Fruit fly (Drosophila melanogaster) whole organism, prepupa: ENCODE data around the gene P5CDh2.

Source experiments
- Blimp-1 ChIP-seq: fragments of 200-800 bp; sonication (Bioruptor generic); optimal IDR thresholded peaks from 3 replicates; lab custom pipeline; 2017; ENCODE audit warnings: missing biosample characterization, missing genetic modification characterization, mild to moderate bottlenecking, moderate library complexity, missing genetic modification reagents
- CG10631 ChIP-seq: fragments of 200-800 bp; sonication (Bioruptor generic); optimal IDR thresholded peaks from 2 replicates; lab custom pipeline; 2016; ENCODE audit warnings: missing biosample characterization, missing genetic modification characterization
- CG10669 ChIP-seq: fragments of 200-800 bp; sonication (Bioruptor generic); optimal IDR thresholded peaks from 3 replicates; lab custom pipeline; 2018; ENCODE audit warnings: missing biosample characterization, mild to moderate bottlenecking, missing genetic modification characterization, moderate library complexity
- CG11294 ChIP-seq: fragments of 200-800 bp; sonication (Bioruptor generic); IDR thresholded peaks from 2 replicates; pipeline ENCODE4 v1.3.6; 2022; ENCODE audit warnings: missing biosample characterization, missing genetic modification characterization
- CG11762 ChIP-seq: fragments of 200-800 bp; sonication (Bioruptor generic); optimal IDR thresholded peaks from 3 replicates; lab custom pipeline; 2016; ENCODE audit warnings: missing biosample characterization, missing genetic modification characterization; ENCODE audit not compliant: insufficient read depth
- CG11902 ChIP-seq: fragments of 200-800 bp; sonication (Bioruptor generic); optimal IDR thresholded peaks from 3 replicates; lab custom pipeline; 2016; ENCODE audit warnings: missing biosample characterization, missing genetic modification characterization
- CG1621 ChIP-seq: fragments of 200-800 bp; sonication (Bioruptor generic); optimal IDR thresholded peaks from 3 replicates; lab custom pipeline; 2018; ENCODE audit warnings: missing biosample characterization, mild to moderate bottlenecking, missing genetic modification characterization
- CG16779 ChIP-seq: fragments of 200-800 bp; sonication (Bioruptor generic); optimal IDR thresholded peaks from 3 replicates; lab custom pipeline; 2017; ENCODE audit warnings: missing biosample characterization, mild to moderate bottlenecking, missing genetic modification characterization
- CG3032 ChIP-seq: fragments of 200-800 bp; optimal IDR thresholded peaks from 2 replicates; lab custom pipeline; 2019; ENCODE audit warnings: missing biosample characterization, mild to moderate bottlenecking, missing genetic modification characterization, moderate library complexity
- CG31627 ChIP-seq: fragments of 200-800 bp; sonication (Bioruptor generic); optimal IDR thresholded peaks from 3 replicates; lab custom pipeline; 2016; ENCODE audit warnings: missing biosample characterization, missing genetic modification characterization
- CG32006 ChIP-seq: fragments of 200-800 bp; sonication (Bioruptor generic); optimal IDR thresholded peaks from 3 replicates; lab custom pipeline; 2017; ENCODE audit warnings: missing biosample characterization, mild to moderate bottlenecking, missing genetic modification characterization
- CG34406 ChIP-seq: fragments of 200-800 bp; sonication (Bioruptor generic); optimal IDR thresholded peaks from 3 replicates; lab custom pipeline; 2016; ENCODE audit warnings: missing biosample characterization, missing genetic modification characterization
- CG3919 ChIP-seq: fragments of 200-800 bp; sonication (Bioruptor generic); optimal IDR thresholded peaks from 3 replicates; lab custom pipeline; 2016; ENCODE audit warnings: missing biosample characterization, missing genetic modification characterization
- CG4318 ChIP-seq: fragments of 200-800 bp; sonication (Bioruptor generic); optimal IDR thresholded peaks from 3 replicates; lab custom pipeline; 2017; ENCODE audit warnings: missing biosample characterization, mild to moderate bottlenecking, missing genetic modification characterization
- CG6163 ChIP-seq: fragments of 200-800 bp; sonication (Bioruptor generic); IDR thresholded peaks from 3 replicates; pipeline ENCODE4 v1.3.6; 2022; ENCODE audit warnings: missing biosample characterization, missing genetic modification characterization
- CG6792 ChIP-seq: fragments of 200-800 bp; sonication (Bioruptor generic); optimal IDR thresholded peaks from 3 replicates; lab custom pipeline; 2016; ENCODE audit warnings: missing biosample characterization, missing genetic modification characterization
- CG6808 ChIP-seq: fragments of 200-800 bp; sonication (Bioruptor generic); optimal IDR thresholded peaks from 3 replicates; lab custom pipeline; 2017; ENCODE audit warnings: missing biosample characterization, missing genetic modification characterization, mild to moderate bottlenecking, moderate library complexity, missing genetic modification reagents
- CG7368 ChIP-seq: fragments of 200-800 bp; sonication (Bioruptor generic); optimal IDR thresholded peaks from 3 replicates; lab custom pipeline; 2016; ENCODE audit warnings: missing biosample characterization, missing genetic modification characterization
- CG8119 ChIP-seq: fragments of 200-800 bp; sonication (Bioruptor generic); IDR thresholded peaks from 3 replicates; pipeline ENCODE4 v1.3.6; 2022; ENCODE audit warnings: missing biosample characterization, missing genetic modification characterization
- CG8632 ChIP-seq: fragments of 200-800 bp; sonication (Bioruptor generic); optimal IDR thresholded peaks from 3 replicates; lab custom pipeline; 2016; ENCODE audit warnings: missing biosample characterization, missing genetic modification characterization
- Eip75B ChIP-seq: fragments of 200-800 bp; sonication (Bioruptor generic); optimal IDR thresholded peaks from 3 replicates; lab custom pipeline; 2016; ENCODE audit warnings: missing biosample characterization, missing genetic modification characterization
- Eip78C ChIP-seq: fragments of 200-800 bp; sonication (Bioruptor generic); peaks from one replicate; lab custom pipeline; 2016; ENCODE audit warnings: missing biosample characterization, missing genetic modification characterization
- Eip93F ChIP-seq: fragments of 200-800 bp; sonication (Bioruptor generic); optimal IDR thresholded peaks from 2 replicates; lab custom pipeline; 2016; ENCODE audit warnings: missing biosample characterization, mild to moderate bottlenecking, missing genetic modification characterization
- Ets96B ChIP-seq: fragments of 200-800 bp; optimal IDR thresholded peaks from 2 replicates; lab custom pipeline; 2019; ENCODE audit warnings: missing biosample characterization, mild to moderate bottlenecking, missing genetic modification characterization, moderate library complexity
- Gug ChIP-seq: fragments of 200-800 bp; sonication (Bioruptor generic); IDR thresholded peaks from 2 replicates; pipeline ENCODE4 v1.3.6; 2022; ENCODE audit warnings: missing biosample characterization, missing genetic modification characterization
- Hr38 ChIP-seq: sonication (Bioruptor generic); optimal IDR thresholded peaks from 2 replicates; lab custom pipeline; 2016; ENCODE audit warnings: missing biosample characterization, missing genetic modification characterization
- Hr39 ChIP-seq: fragments of 200-800 bp; sonication (Bioruptor generic); optimal IDR thresholded peaks from 2 replicates; lab custom pipeline; 2016; ENCODE audit warnings: missing biosample characterization, missing genetic modification characterization
- Hr4 ChIP-seq: fragments of 200-800 bp; sonication (Bioruptor generic); optimal IDR thresholded peaks from 3 replicates; lab custom pipeline; 2016; ENCODE audit warnings: missing biosample characterization, missing genetic modification characterization
- Lpt ChIP-seq: fragments of 200-800 bp; sonication (Bioruptor generic); optimal IDR thresholded peaks from 3 replicates; lab custom pipeline; 2016; ENCODE audit warnings: missing biosample characterization, missing genetic modification characterization
- Met ChIP-seq: fragments of 200-800 bp; sonication (Bioruptor generic); optimal IDR thresholded peaks from 3 replicates; lab custom pipeline; 2016; ENCODE audit warnings: missing biosample characterization, missing genetic modification characterization
- OdsH ChIP-seq: fragments of 200-800 bp; sonication (Bioruptor generic); optimal IDR thresholded peaks from 3 replicates; lab custom pipeline; 2016; ENCODE audit warnings: missing biosample characterization, missing genetic modification characterization
- Smox ChIP-seq: fragments of 200-800 bp; sonication (Bioruptor generic); optimal IDR thresholded peaks from 3 replicates; lab custom pipeline; 2016; ENCODE audit warnings: missing biosample characterization, missing genetic modification characterization
- Sox102F ChIP-seq: fragments of 200-800 bp; sonication (Bioruptor generic); optimal IDR thresholded peaks from 2 replicates; lab custom pipeline; 2016; ENCODE audit warnings: missing biosample characterization, mild to moderate bottlenecking, missing genetic modification characterization
- acj6 ChIP-seq: fragments of 200-800 bp; sonication (Bioruptor generic); optimal IDR thresholded peaks from 3 replicates; lab custom pipeline; 2016; ENCODE audit warnings: missing biosample characterization, missing genetic modification characterization
- dac ChIP-seq: fragments of 200-800 bp; sonication (Bioruptor generic); optimal IDR thresholded peaks from 2 replicates; lab custom pipeline; 2017; ENCODE audit warnings: missing biosample characterization, mild to moderate bottlenecking, missing genetic modification characterization
- dsx ChIP-seq: fragments of 200-800 bp; optimal IDR thresholded peaks from 3 replicates; lab custom pipeline; 2019; ENCODE audit warnings: missing biosample characterization, mild to moderate bottlenecking, missing genetic modification characterization, moderate library complexity; ENCODE audit not compliant: poor library complexity, severe bottlenecking
- esn ChIP-seq: fragments of 200-800 bp; sonication (Bioruptor generic); optimal IDR thresholded peaks from 2 replicates; lab custom pipeline; 2016; ENCODE audit warnings: missing biosample characterization, mild to moderate bottlenecking, missing genetic modification characterization, moderate library complexity
- fkh ChIP-seq: fragments of 200-800 bp; sonication (Bioruptor generic); optimal IDR thresholded peaks from 3 replicates; lab custom pipeline; 2017; ENCODE audit warnings: missing biosample characterization, mild to moderate bottlenecking, missing genetic modification characterization, moderate library complexity
- lz ChIP-seq: fragments of 200-800 bp; sonication (Bioruptor generic); optimal IDR thresholded peaks from 3 replicates; lab custom pipeline; 2016; ENCODE audit warnings: missing biosample characterization, missing genetic modification characterization
- net ChIP-seq: fragments of 200-800 bp; sonication (Bioruptor generic); optimal IDR thresholded peaks from 3 replicates; lab custom pipeline; 2016; ENCODE audit warnings: missing biosample characterization, missing genetic modification characterization
- salr ChIP-seq, 2 experiments: fragments of 200-800 bp; sonication (Bioruptor generic); optimal IDR thresholded peaks; 3 replicates each; lab custom pipeline; 2016 to 2018; ENCODE audit warnings: missing biosample characterization in 2 of 2, missing genetic modification characterization in 2 of 2, mild to moderate bottlenecking in 1 of 2
- spab ChIP-seq: fragments of 200-800 bp; sonication (Bioruptor generic); optimal IDR thresholded peaks from 2 replicates; lab custom pipeline; 2017; ENCODE audit warnings: missing biosample characterization, mild to moderate bottlenecking, missing genetic modification characterization, missing genetic modification reagents
- svp ChIP-seq: fragments of 200-800 bp; sonication (Bioruptor generic); peaks from one replicate; lab custom pipeline; 2016; ENCODE audit warnings: missing biosample characterization, missing genetic modification characterization
- topi ChIP-seq: fragments of 200-800 bp; sonication (Bioruptor generic); optimal IDR thresholded peaks from 3 replicates; lab custom pipeline; 2016; ENCODE audit warnings: missing biosample characterization, missing genetic modification characterization
- vri ChIP-seq: fragments of 200-800 bp; sonication (Bioruptor generic); optimal IDR thresholded peaks from 3 replicates; lab custom pipeline; 2016; ENCODE audit warnings: missing biosample characterization, mild to moderate bottlenecking, missing genetic modification characterization

Gene P5CDh2

DNA sequence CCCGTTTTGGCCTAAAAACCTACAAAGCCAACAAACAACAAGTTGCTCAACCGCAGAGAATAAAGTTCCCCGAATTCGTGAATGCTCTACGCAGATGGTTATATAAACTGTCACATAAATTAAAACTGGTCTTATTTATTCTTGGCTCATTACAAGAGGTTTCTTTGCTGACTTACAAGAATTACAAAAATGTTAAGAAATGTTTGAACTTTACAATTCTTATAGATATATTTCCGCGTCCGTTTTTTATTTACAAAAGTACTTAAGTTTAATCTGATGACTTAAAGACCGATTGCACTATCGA, 41.6 kb upstream of the P5CDh2 start (continued):
- no peak for TF ChIP-seq Hr39 (GFP tag; lab: Kevin White, UChicago)
- TF ChIP-seq Eip78C: peak; percentile 64
- TF ChIP-seq CG4318 (GFP tag; lab: Kevin White, UChicago): no peak
- TF ChIP-seq CG6163 (GFP tag; lab: Robert Waterston, UW): no peak; the same call in 1 of the 3 replicates
- TF ChIP-seq dsx: no peak
- TF ChIP-seq CG3919 (GFP tag; lab: Kevin White, UChicago): no peak
- TF ChIP-seq, all 60 proteins: peak for 10

DNA sequence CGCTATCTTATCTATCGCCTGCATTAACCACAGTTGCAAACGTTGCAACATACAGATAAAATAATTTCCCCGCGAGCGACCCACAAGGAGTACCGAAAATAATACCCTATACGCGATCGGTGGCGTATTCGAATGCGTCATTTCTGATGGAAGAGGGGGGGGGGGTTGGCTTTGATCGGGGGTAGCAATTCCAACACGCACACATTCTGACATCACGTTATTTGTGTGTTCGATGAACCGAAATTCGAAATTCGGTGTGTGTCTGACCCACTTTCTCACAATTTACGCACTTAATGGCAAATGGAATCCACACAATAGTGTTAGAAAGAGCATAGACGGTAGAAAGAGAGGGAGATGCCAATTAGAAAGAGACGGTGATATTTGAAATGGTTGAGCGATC, 41.1 kb upstream of the P5CDh2 start:
- TF ChIP-seq salr (GFP tag; optimal IDR thresholded peaks at IDR 0.05; lab: Kevin White, UChicago) (no peak), fkh (GFP tag; lab: Kevin White, UChicago) (no peak), OdsH (GFP tag; lab: Kevin White, UChicago) (no peak), vri (GFP tag; lab: Kevin White, UChicago) (peak; percentile 19), CG11902 (GFP tag; lab: Kevin White, UChicago) (no peak), Ets96B (tag; lab: Kevin White, UChicago) (no peak), CG31627 (GFP tag; lab: Kevin White, UChicago) (no peak), spab (GFP tag; lab: Kevin White, UChicago) (no peak), CG1621 (tag; lab: Kevin White, UChicago) (no peak)

DNA sequence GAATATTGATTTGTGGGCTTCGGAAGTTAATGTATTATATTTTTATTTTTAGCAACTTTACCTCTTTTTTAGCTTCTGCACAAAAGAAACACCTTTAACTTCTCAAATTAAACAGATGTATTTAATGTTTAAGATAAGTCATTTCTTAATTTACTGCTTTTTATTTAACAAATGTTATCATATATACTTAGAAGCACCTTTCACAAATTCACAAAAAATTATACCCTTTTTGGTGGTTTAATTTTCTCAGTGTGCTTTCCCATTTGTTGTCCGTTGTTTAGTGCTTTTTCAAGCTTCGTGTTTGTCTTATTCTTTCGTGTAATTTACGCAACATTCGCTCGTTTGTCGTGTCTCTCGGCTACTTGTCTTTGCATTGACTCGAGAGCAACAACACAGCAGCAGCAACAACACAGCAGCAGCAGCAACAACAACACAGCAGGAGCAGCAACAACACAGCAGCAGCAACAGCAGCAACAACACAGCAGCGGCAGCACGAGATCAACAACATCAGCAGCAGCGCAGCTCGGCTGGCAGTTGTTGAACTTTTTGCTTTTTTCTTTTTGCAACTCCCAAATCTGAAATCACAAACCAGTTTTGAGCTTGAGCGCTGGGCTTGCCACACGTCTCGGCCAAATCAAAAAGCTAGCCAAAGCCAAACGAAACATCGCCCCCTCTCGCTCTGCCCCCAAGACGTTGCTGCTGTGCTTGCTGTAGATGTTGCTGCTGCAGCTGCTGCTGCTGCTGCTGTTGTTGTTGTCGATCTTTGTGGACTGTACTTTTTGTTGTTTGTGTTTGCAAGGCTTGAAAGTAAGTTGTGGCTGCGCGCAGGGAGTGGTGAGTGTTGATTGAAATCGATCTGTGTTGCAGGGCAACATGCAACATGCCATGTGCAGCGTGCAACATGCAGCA, 40.4 kb upstream of the P5CDh2 start:
- TF ChIP-seq CG32006 (GFP tag; lab: Kevin White, UChicago) (no peak), CG11294 (peak; percentile 8; the same call in 1 of the 2 replicates), lz (GFP tag; lab: Kevin White, UChicago) (peak; percentile 49), Hr39 (GFP tag; lab: Kevin White, UChicago) (no peak), Gug (GFP tag; lab: Robert Waterston, UW) (peak; percentile 67), dsx (peak; percentile 40), Blimp-1 (peak; percentile 5), CG34406 (GFP tag; lab: Kevin White, UChicago) (no peak), CG6808 (GFP tag; lab: Kevin White, UChicago) (peak; percentile 72), vri (GFP tag; lab: Kevin White, UChicago) (peak; percentile 5), CG8632 (GFP tag; lab: Kevin White, UChicago) (no peak), esn (GFP tag; lab: Kevin White, UChicago) (peak; percentile 49), topi (GFP tag; lab: Kevin White, UChicago) (peak; percentile 67), Eip78C (peak; percentile 47), Sox102F (no peak), CG7368 (GFP tag; lab: Kevin White, UChicago) (peak; percentile 75), svp (GFP tag; lab: Kevin White, UChicago) (peak; percentile 69), CG10669 (peak; percentile 80), Smox (GFP tag; lab: Kevin White, UChicago) (no peak), CG8119 (peak; percentile 28; the same call in 2 of the 3 replicates), Lpt (GFP tag; lab: Kevin White, UChicago) (peak; percentile 67), Eip93F (GFP tag; lab: Kevin White, UChicago) (no peak), Hr4 (GFP tag; lab: Kevin White, UChicago) (no peak), spab (GFP tag; lab: Kevin White, UChicago) (no peak), CG11762 (GFP tag; lab: Kevin White, UChicago) (peak; percentile 63), CG1621 (tag; lab: Kevin White, UChicago) (no peak), Eip75B (GFP tag; lab: Kevin White, UChicago) (peak; percentile 78), CG11902 (GFP tag; lab: Kevin White, UChicago) (peak; percentile 29), Hr38 (no peak), Met (GFP tag; lab: Kevin White, UChicago) (no peak), CG10631 (GFP tag; lab: Kevin White, UChicago) (peak; percentile 57), CG16779 (peak; percentile 68), dac (no peak), CG31627 (GFP tag; lab: Kevin White, UChicago) (no peak), CG6792 (GFP tag; lab: Kevin White, UChicago) (no peak), net (GFP tag; lab: Kevin White, UChicago) (no peak), acj6 (no peak), CG3032 (peak; percentile 65)
